Worm (Caenorhabditis elegans): Measurements from ENCODE around the gene mmab-1.

ce11 chrIII:4967236-4967635 lies 45.3 kb upstream of the mmab-1 start:
- TF ChIP-seq dao-5 (tag; optimal IDR thresholded peaks at IDR 0.05): no peak
- TF ChIP-seq him-1 (tag; optimal IDR thresholded peaks at IDR 0.05): no peak

All from whole organism, L4/young adult.